Fruit fly (Drosophila melanogaster): ENCODE data around the gene elg1.

Gene elg1

dm6 chr3L:16149418-16150160, 17.8 kb downstream of the elg1 start (continued):
- TF ChIP-seq CG1233 (GFP tag; optimal IDR thresholded peaks at IDR 0.05) (no peak), sqz (GFP tag; optimal IDR thresholded peaks at IDR 0.05) (peak; percentile 47), lab (GFP tag; optimal IDR thresholded peaks at IDR 0.05) (peak; percentile 63), lilli (GFP tag; optimal IDR thresholded peaks at IDR 0.05) (peak; percentile 33), odd (GFP tag; optimal IDR thresholded peaks at IDR 0.05) (no peak), bcd (GFP tag; optimal IDR thresholded peaks at IDR 0.05) (peak; percentile 29), cg (GFP tag; optimal IDR thresholded peaks at IDR 0.05) (peak; percentile 35), Side (GFP tag; optimal IDR thresholded peaks at IDR 0.05) (peak; percentile 23), Trl (optimal IDR thresholded peaks at IDR 0.05) (no peak), Trl (GFP tag; optimal IDR thresholded peaks at IDR 0.05) (peak; percentile 3), CG9437 (GFP tag; optimal IDR thresholded peaks at IDR 0.05) (peak; percentile 53), pan (optimal IDR thresholded peaks at IDR 0.05) (no peak), pan (GFP tag; optimal IDR thresholded peaks at IDR 0.05 in 1 of 2, IDR thresholded peaks at IDR 0.05 in 1 of 2) (peak in 1 of 2 experiments; percentile 26), lmd (GFP tag; IDR thresholded peaks at IDR 0.05) (peak; percentile 17; the same call in 1 of the 2 replicates), yki (optimal IDR thresholded peaks at IDR 0.05) (no peak), sisA (GFP tag; IDR thresholded peaks at IDR 0.05) (no peak), row (GFP tag; IDR thresholded peaks at IDR 0.05) (peak; percentile 80), CG10543 (GFP tag; optimal IDR thresholded peaks at IDR 0.05) (peak; percentile 39), CG32767 (GFP tag; IDR thresholded peaks at IDR 0.05) (no peak), lbe (GFP tag; optimal IDR thresholded peaks at IDR 0.05) (no peak), CG31365 (tag; optimal IDR thresholded peaks at IDR 0.05) (no peak), CG2712 (tag; optimal IDR thresholded peaks at IDR 0.05) (no peak), disco-r (GFP tag; optimal IDR thresholded peaks at IDR 0.05) (peak; percentile 10), CG18619 (GFP tag; optimal IDR thresholded peaks at IDR 0.05) (peak; percentile 41), dpn (GFP tag; optimal IDR thresholded peaks at IDR 0.05) (peak; percentile 8 to 35), B-H2 (GFP tag; optimal IDR thresholded peaks at IDR 0.05) (no peak), prd (optimal IDR thresholded peaks at IDR 0.05) (no peak), prd (GFP tag; IDR thresholded peaks at IDR 0.05) (peak; percentile 24; the same call in 1 of the 3 replicates), hkb (optimal IDR thresholded peaks at IDR 0.05) (no peak), hkb (GFP tag; IDR thresholded peaks at IDR 0.05) (no peak), CG12391 (tag; optimal IDR thresholded peaks at IDR 0.05) (peak; percentile 38), tx (GFP tag; optimal IDR thresholded peaks at IDR 0.05) (peak; percentile 19), CG8290 (GFP tag; optimal IDR thresholded peaks at IDR 0.05) (no peak), CG8290 (tag; optimal IDR thresholded peaks at IDR 0.05) (peak in 1 of 2 experiments; percentile 32), HLH54F (GFP tag; optimal IDR thresholded peaks at IDR 0.05) (peak; percentile 6)

- peak; percentile 14 for TF ChIP-seq exex (tag; optimal IDR thresholded peaks at IDR 0.05)
- no peak for TF ChIP-seq CG13123 (GFP tag; optimal IDR thresholded peaks at IDR 0.05)
- peak; percentile 52 for TF ChIP-seq CG12769 (tag; optimal IDR thresholded peaks at IDR 0.05)
- TF ChIP-seq CG7786 (GFP tag; optimal IDR thresholded peaks at IDR 0.05) = no peak
- TF ChIP-seq sd (tag; optimal IDR thresholded peaks at IDR 0.05) = peak; percentile 81
- TF ChIP-seq Doc3 (GFP tag; IDR thresholded peaks at IDR 0.05; ENCODE audit: partially characterized antibody) = no peak
- TF ChIP-seq nom (GFP tag; optimal IDR thresholded peaks at IDR 0.05) = peak; percentile 51
- TF ChIP-seq HLH4C (GFP tag; IDR thresholded peaks at IDR 0.05; ENCODE audit: partially characterized antibody) = peak; percentile 36; the same call in 1 of the 3 replicates
- TF ChIP-seq CG13894 (tag; optimal IDR thresholded peaks at IDR 0.05) = peak; percentile 90
- TF ChIP-seq CG42726 (GFP tag; IDR thresholded peaks at IDR 0.05; ENCODE audit: partially characterized antibody) = no peak
- TF ChIP-seq cg (GFP tag; optimal IDR thresholded peaks at IDR 0.05) = peak; percentile 46
- peak; percentile 27 for TF ChIP-seq sug (tag; optimal IDR thresholded peaks at IDR 0.05)
- TF ChIP-seq CG34376 (GFP tag; optimal IDR thresholded peaks at IDR 0.05) = no peak
- no peak for TF ChIP-seq Dref (GFP tag; IDR thresholded peaks at IDR 0.05)
- peak; percentile 79 for TF ChIP-seq Med (GFP tag)
- TF ChIP-seq grn (GFP tag; optimal IDR thresholded peaks at IDR 0.05) = peak; percentile 46
- peak; percentile 39; the same call in 1 of the 2 replicates for TF ChIP-seq rib (GFP tag; IDR thresholded peaks at IDR 0.05)
- peak; percentile 21 for TF ChIP-seq CG15514 (GFP tag; optimal IDR thresholded peaks at IDR 0.05)
- peak; percentile 20 for TF ChIP-seq B-H2 (GFP tag; optimal IDR thresholded peaks at IDR 0.05)
These were observed 18.3 kb downstream of the elg1 start for dm6 chr3L:16150161-16150538.
